Fruit fly (Drosophila melanogaster) whole organism: ENCODE measurements around the gene wake.

Experiments used
- CG8478 ChIP-seq: fragments of >200 bp; optimal IDR thresholded peaks from 2 replicates; lab custom pipeline; 2018; ENCODE audit warnings: inconsistent platforms
- Dll ChIP-seq: fragments of >200 bp; optimal IDR thresholded peaks from 2 replicates; lab custom pipeline; 2017
- EcR ChIP-seq, 2 experiments: fragments of >200 bp; optimal IDR thresholded peaks; 2 replicates each; lab custom pipeline; 2017; ENCODE audit warnings: missing biosample characterization in 2 of 2, missing genetic modification characterization in 2 of 2, missing genetic modification reagents in 2 of 2
- pan ChIP-seq: fragments of >200 bp; optimal IDR thresholded peaks from 2 replicates; lab custom pipeline; 2017
- psq ChIP-seq: fragments of >200 bp; optimal IDR thresholded peaks from 2 replicates; lab custom pipeline; 2017
- usp ChIP-seq: fragments of >200 bp; optimal IDR thresholded peaks from 2 replicates; lab custom pipeline; 2017; ENCODE audit warnings: missing biosample characterization, missing genetic modification characterization, mixed read lengths

- no peak for TF ChIP-seq usp (GFP tag; lab: Kevin White, UChicago)
- no peak for TF ChIP-seq EcR (GFP tag; optimal IDR thresholded peaks at IDR 0.05; lab: Kevin White, UChicago)
- no peak for TF ChIP-seq Dll (lab: Kevin White, UChicago)
- TF ChIP-seq psq (lab: Kevin White, UChicago) = no peak
- no peak for TF ChIP-seq pan
- no peak for TF ChIP-seq CG8478
Measured at dm6 chr3R:22627936-22628513, 11.6 kb upstream of the wake start.
